Fruit fly (Drosophila melanogaster) S2 (cell line): ENCODE results near the gene hoe2.

Experiments used
- CG8478 ChIP-seq: fragments of >200 bp; optimal IDR thresholded peaks from 2 replicates; lab custom pipeline; 2018
- CTCF ChIP-seq, 2 experiments: fragments of >200 bp; optimal IDR thresholded peaks; 2 replicates each; lab custom pipeline; 2018

DNA sequence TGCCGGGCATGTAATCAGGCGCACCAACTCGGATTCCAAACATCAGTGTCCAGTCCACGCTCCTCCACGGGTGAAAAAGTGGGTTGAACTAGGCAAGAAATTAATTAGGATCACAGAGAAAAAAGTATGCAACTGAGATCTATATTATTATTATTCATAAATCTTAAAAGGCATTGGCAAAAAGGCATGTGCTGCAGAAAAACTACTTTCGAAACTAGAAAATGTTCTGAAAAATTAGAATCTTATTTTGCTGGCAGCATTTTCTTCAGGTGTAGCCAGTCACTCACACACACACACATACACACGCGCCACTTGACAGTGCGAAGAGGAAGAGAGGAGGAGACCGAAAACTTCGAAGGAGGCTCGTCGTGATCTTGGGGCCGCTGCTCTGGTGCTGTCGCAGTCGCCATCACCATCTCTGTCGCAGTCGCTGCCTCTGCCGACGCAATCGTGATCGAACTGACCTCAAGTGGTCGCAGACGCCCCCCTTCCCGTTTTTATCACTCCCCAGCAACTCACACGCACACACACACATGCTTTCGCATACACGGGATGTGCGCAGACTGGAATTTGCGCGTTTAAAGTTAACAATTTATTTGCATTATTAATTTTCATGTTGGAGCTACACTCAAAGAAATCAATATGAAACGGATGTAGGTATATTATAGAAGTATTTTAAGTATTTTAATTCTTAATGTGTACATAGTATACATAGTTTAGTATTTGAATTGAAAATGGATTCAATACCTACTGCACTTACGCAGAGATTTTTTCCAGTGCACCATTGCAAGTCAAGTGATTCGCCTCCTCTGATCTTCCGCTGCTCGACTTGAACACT is 48.6 kb downstream of the hoe2 start:
- TF ChIP-seq CG8478 (lab: Kevin White, UChicago) (no peak), CTCF (optimal IDR thresholded peaks at IDR 0.05; lab: Kevin White, UChicago) (no peak)
